Worm (Caenorhabditis elegans) whole organism, mixed stage, embryonic: Measurements from ENCODE around the gene bar-1.

ENCODE experiments used
- blmp-1 ChIP-seq: fragments of 150-350 bp; optimal IDR thresholded peaks from 2 replicates; lab custom pipeline; 2014; ENCODE audit warnings: missing biosample characterization, missing genetic modification characterization
- lsy-2 ChIP-seq: fragments of 150-350 bp; optimal IDR thresholded peaks from 2 replicates; lab custom pipeline; 2014; ENCODE audit warnings: missing biosample characterization, missing genetic modification characterization
- nhr-28 ChIP-seq: fragments of 150-350 bp; optimal IDR thresholded peaks from 2 replicates; lab custom pipeline; 2014; ENCODE audit warnings: missing biosample characterization, missing genetic modification characterization
- unc-62 ChIP-seq: fragments of 150-350 bp; optimal IDR thresholded peaks from 2 replicates; lab custom pipeline; 2014; ENCODE audit warnings: missing biosample characterization, missing genetic modification reagents, missing genetic modification characterization
- ztf-11 ChIP-seq: fragments of 150-350 bp; optimal IDR thresholded peaks from 2 replicates; lab custom pipeline; 2014; ENCODE audit warnings: missing biosample characterization, missing genetic modification characterization

- TF ChIP-seq ztf-11 (tag; lab: Kevin White, UChicago) (no peak), nhr-28 (no peak), lsy-2 (tag; lab: Kevin White, UChicago) (no peak), unc-62 (no peak), blmp-1 (tag; lab: Kevin White, UChicago) (no peak)
Observed at ce11 chrX:7129460-7129859, 41.0 kb downstream of the bar-1 start.
